Worm (Caenorhabditis elegans) whole organism, L2 larva: ENCODE results near the gene prk-2.

Experiments used
- ZK546.5 ChIP-seq: sonication (generic microtip); optimal IDR thresholded peaks from 2 replicates; lab custom pipeline; 2017; ENCODE audit warnings: missing biosample characterization, missing genetic modification characterization
- alr-1 ChIP-seq: fragments of 150-350 bp; optimal IDR thresholded peaks from 2 replicates; lab custom pipeline; 2014; ENCODE audit warnings: missing biosample characterization, missing genetic modification characterization
- ama-1 ChIP-seq: fragments of 150-350 bp; optimal IDR thresholded peaks from 2 replicates; lab custom pipeline; 2018; ENCODE audit warnings: inconsistent platforms
- blmp-1 ChIP-seq: sonication (generic microtip); optimal IDR thresholded peaks from 2 replicates; lab custom pipeline; 2017; ENCODE audit warnings: missing genetic modification characterization, mild to moderate bottlenecking, missing compliant biosample characterization, antibody characterized with exemption, moderate library complexity; ENCODE audit not compliant: insufficient read depth
- ceh-16 ChIP-seq: fragments of 150-350 bp; optimal IDR thresholded peaks from 2 replicates; lab custom pipeline; 2014; ENCODE audit warnings: missing biosample characterization, missing genetic modification characterization
- egl-27 ChIP-seq: sonication (generic microtip); optimal IDR thresholded peaks from 3 replicates; lab custom pipeline; 2017; ENCODE audit warnings: missing biosample characterization, missing genetic modification reagents, missing genetic modification characterization
- nhr-237 ChIP-seq: fragments of 150-350 bp; optimal IDR thresholded peaks from 2 replicates; lab custom pipeline; 2014; ENCODE audit warnings: missing biosample characterization, missing genetic modification characterization

- TF ChIP-seq nhr-237 (tag; lab: Kevin White, UChicago) (no peak), ama-1 (lab: Kevin White, UChicago) (no peak), egl-27 (tag; lab: Kevin White, UChicago) (no peak), ceh-16 (no peak), alr-1 (tag; lab: Kevin White, UChicago) (no peak), blmp-1 (no peak), ZK546.5 (tag; lab: Kevin White, UChicago) (no peak)
Measured at ce11 chrIII:3367772-3368171, 2.2 kb downstream of the prk-2 start.
